Worm (Caenorhabditis elegans) whole organism, midembryonic: ENCODE results near the gene F08D12.4.

Source experiments
- T22C8.4 ChIP-seq: fragments of 200-800 bp; sonication (Bioruptor generic); IDR thresholded peaks from 2 replicates; pipeline ENCODE4 v1.3.6; 2022; ENCODE audit warnings: missing genetic modification characterization, missing compliant biosample characterization
- cog-1 ChIP-seq: sonication (generic microtip); optimal IDR thresholded peaks from 2 replicates; lab custom pipeline; 2016; ENCODE audit warnings: missing genetic modification characterization, missing compliant biosample characterization
- flt-1 ChIP-seq: fragments of 200-800 bp; sonication (Bioruptor generic); IDR thresholded peaks from 2 replicates; pipeline ENCODE4 v1.3.6; 2022; ENCODE audit warnings: missing genetic modification characterization, missing compliant biosample characterization
- med-1 ChIP-seq: sonication (generic microtip); optimal IDR thresholded peaks from 2 replicates; lab custom pipeline; 2017; ENCODE audit warnings: missing genetic modification characterization, mild to moderate bottlenecking, missing compliant biosample characterization, antibody characterized with exemption, missing genetic modification reagents; ENCODE audit not compliant: insufficient read depth
- ref-1 ChIP-seq: fragments of 200-800 bp; sonication (Bioruptor generic); conservative IDR thresholded peaks from 2 replicates; pipeline ENCODE4 v1.3.6; 2022; ENCODE audit warnings: missing genetic modification reagents, missing genetic modification characterization, missing compliant biosample characterization
- ztf-23 ChIP-seq: fragments of 200-800 bp; sonication (Bioruptor generic); IDR thresholded peaks from 2 replicates; pipeline ENCODE4 v1.3.6; 2022; ENCODE audit warnings: missing genetic modification reagents, missing genetic modification characterization, missing compliant biosample characterization
- ztf-29 ChIP-seq: fragments of 200-800 bp; sonication (Bioruptor generic); IDR thresholded peaks from 2 replicates; pipeline ENCODE4 v1.3.6; 2022; ENCODE audit warnings: missing genetic modification reagents, missing genetic modification characterization, missing compliant biosample characterization

ce11 chrII:2752536-2752935 lies 25.4 kb upstream of the F08D12.4 start, which contains the start of gene F29A7.6:
- TF ChIP-seq cog-1 (tag; lab: Kevin White, UChicago) (peak; percentile 20), ref-1 (GFP tag; lab: Robert Waterston, UW) (no peak), T22C8.4 (GFP tag; lab: Robert Waterston, UW) (no peak), ztf-23 (GFP tag; lab: Robert Waterston, UW) (peak; percentile 72; the same call in 1 of the 2 replicates), flt-1 (GFP tag; lab: Robert Waterston, UW) (peak; percentile 65), ztf-29 (GFP tag; lab: Robert Waterston, UW) (no peak), med-1 (GFP tag; lab: Kevin White, UChicago) (no peak)
